Fruit fly (Drosophila melanogaster): ENCODE results near the gene bru1.

dm6 chr2L:12200990-12201389 lies 26.2 kb downstream of the bru1 start:
- TF ChIP-seq fd3F (GFP tag; optimal IDR thresholded peaks at IDR 0.05) (no peak), CG15696 (tag; optimal IDR thresholded peaks at IDR 0.05) (no peak), tap (tag; optimal IDR thresholded peaks at IDR 0.05) (no peak), Sox102F (GFP tag; optimal IDR thresholded peaks at IDR 0.05) (no peak), Tbp (GFP tag; optimal IDR thresholded peaks at IDR 0.05) (no peak), CG13123 (GFP tag; optimal IDR thresholded peaks at IDR 0.05) (no peak), CG5953 (GFP tag; IDR thresholded peaks at IDR 0.05) (no peak), da (GFP tag; optimal IDR thresholded peaks at IDR 0.05) (no peak), Fer3 (tag; optimal IDR thresholded peaks at IDR 0.05) (no peak), CG14667 (GFP tag; IDR thresholded peaks at IDR 0.05) (no peak)

All from whole organism, embryonic.